Fruit fly (Drosophila melanogaster): ENCODE measurements around the gene CG15357.

DNA sequence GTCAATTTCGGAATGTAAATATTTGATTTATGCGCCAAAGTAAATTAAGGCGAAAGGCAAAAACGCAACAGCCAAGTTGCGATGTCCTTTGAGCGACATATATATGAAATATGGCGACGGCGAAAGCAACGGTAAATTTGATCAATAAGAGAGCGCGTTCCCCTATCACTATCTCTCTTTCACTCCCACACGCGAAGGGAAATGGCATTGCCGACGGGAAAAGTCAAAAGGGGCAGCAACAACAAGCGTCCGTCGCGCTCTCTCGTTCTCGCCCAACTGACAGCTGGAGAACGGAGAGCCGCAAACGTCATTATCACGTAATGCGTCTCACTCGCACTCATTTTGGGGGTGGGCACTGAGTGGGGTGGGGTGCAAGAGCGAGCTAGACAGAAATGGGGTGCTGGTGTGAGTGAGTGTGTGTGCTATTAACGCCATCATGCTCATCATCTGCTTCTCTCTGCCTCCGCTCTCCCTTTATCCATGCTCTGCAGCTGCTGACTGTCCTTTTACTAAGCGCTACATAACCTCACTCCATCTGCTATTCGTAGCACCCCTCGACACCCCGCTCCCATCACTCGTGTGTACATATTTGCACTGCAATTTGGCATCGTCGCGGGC, 24.9 kb upstream of the CG15357 start, which contains the start of gene erm:
- TF ChIP-seq CG32121 (GFP tag; IDR thresholded peaks at IDR 0.05) (no peak), Pif1B (GFP tag; optimal IDR thresholded peaks at IDR 0.05) (no peak), CG4496 (GFP tag; IDR thresholded peaks at IDR 0.05) (no peak), Ets98B (GFP tag; IDR thresholded peaks at IDR 0.05) (no peak), CG9948 (tag; optimal IDR thresholded peaks at IDR 0.05) (no peak), CG12605 (GFP tag; IDR thresholded peaks at IDR 0.05) (no peak), CG14655 (GFP tag; optimal IDR thresholded peaks at IDR 0.05) (no peak), CG8159 (tag; optimal IDR thresholded peaks at IDR 0.05) (no peak), CG15710 (tag; optimal IDR thresholded peaks at IDR 0.05) (no peak), D1 (tag; optimal IDR thresholded peaks at IDR 0.05) (no peak)

All from whole organism, pupa.